Worm (Caenorhabditis elegans): ENCODE measurements around the gene F09F9.3.

DNA sequence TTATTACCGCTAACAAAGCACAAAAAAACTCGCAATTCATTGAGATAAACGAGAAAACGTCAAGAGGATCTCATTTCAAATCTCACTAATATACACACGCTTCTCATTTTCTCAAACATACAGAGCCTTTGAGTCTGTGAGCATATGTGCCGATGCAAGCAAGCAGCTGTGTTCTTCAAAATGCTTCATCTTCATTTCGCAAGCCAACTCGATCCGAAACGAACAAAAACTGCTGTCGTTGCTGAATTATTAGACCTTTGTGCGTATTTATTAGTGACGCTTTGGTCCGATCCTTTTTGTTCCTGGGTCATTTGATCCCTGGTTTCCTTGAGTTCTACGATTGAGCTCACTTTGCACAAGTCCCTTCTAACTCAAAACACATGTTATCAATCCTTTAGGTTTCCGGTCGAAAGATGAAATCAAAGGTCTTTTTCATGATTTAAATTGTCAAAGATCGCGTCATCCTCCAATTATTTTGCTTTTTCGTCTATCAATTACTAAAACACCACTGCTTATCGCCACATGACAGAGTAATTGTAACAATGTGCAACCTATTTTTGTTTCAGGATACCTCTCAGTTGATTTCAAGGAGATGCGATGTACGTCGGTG, 13.8 kb downstream of the F09F9.3 start, which contains the start of gene R02E4.2:
- no peak for TF ChIP-seq F10E7.11 (tag; optimal IDR thresholded peaks at IDR 0.05)
- no peak for TF ChIP-seq F57A8.1 (GFP tag; optimal IDR thresholded peaks at IDR 0.05)
- TF ChIP-seq ama-1 (optimal IDR thresholded peaks at IDR 0.05), result no peak
- TF ChIP-seq ama-1 (GFP tag; optimal IDR thresholded peaks at IDR 0.05), result no peak
- no peak for TF ChIP-seq him-1 (tag; optimal IDR thresholded peaks at IDR 0.05)
- TF ChIP-seq F39B2.1 (GFP tag; IDR thresholded peaks at IDR 0.05), result no peak
- no peak for TF ChIP-seq ceh-27 (GFP tag; optimal IDR thresholded peaks at IDR 0.05)
- TF ChIP-seq Y56A3A.18 (GFP tag; IDR thresholded peaks at IDR 0.05), result no peak
- no peak for TF ChIP-seq efl-1 (GFP tag; optimal IDR thresholded peaks at IDR 0.05)
- no peak for TF ChIP-seq bed-2 (GFP tag; IDR thresholded peaks at IDR 0.05)
